Fruit fly (Drosophila melanogaster): Measurements from ENCODE around the gene Nufip.

The Nufip gene

dm6 chr3L:18789203-18790018 is 41.2 kb upstream of the Nufip start (continued):
- TF ChIP-seq CG7987 (GFP tag; optimal IDR thresholded peaks at IDR 0.05) (peak; percentile 75), chn (GFP tag; optimal IDR thresholded peaks at IDR 0.05) (no peak), CG3995 (GFP tag; optimal IDR thresholded peaks at IDR 0.05) (peak; percentile 21), ttk (GFP tag; IDR thresholded peaks at IDR 0.05) (no peak), Usf (GFP tag; optimal IDR thresholded peaks at IDR 0.05) (no peak), E2f1 (GFP tag; IDR thresholded peaks at IDR 0.05) (no peak; the same call in 1 of the 2 replicates), CG9215 (GFP tag; IDR thresholded peaks at IDR 0.05) (no peak), ind (GFP tag; optimal IDR thresholded peaks at IDR 0.05) (no peak), CoRest (tag; optimal IDR thresholded peaks at IDR 0.05) (peak; percentile 20), Gsc (GFP tag; IDR thresholded peaks at IDR 0.05) (no peak), Optix (GFP tag; IDR thresholded peaks at IDR 0.05) (0 out of 3 replicates have a peak, but pooled peaks have one; percentile 40), croc (GFP tag; conservative IDR thresholded peaks at IDR 0.05) (no peak), Ets97D (GFP tag; optimal IDR thresholded peaks at IDR 0.05) (peak; percentile 30), CG17186 (GFP tag; optimal IDR thresholded peaks at IDR 0.05) (no peak), Chrac-16 (GFP tag; optimal IDR thresholded peaks at IDR 0.05) (no peak), MBD-R2 (GFP tag; IDR thresholded peaks at IDR 0.05) (peak; percentile 40; the same call in 1 of the 2 replicates), CG11093 (GFP tag; IDR thresholded peaks at IDR 0.05) (0 out of 3 replicates have a peak, but pooled peaks have one; percentile 38), repo (GFP tag; optimal IDR thresholded peaks at IDR 0.05) (no peak), sob (GFP tag; IDR thresholded peaks at IDR 0.05) (peak; percentile 82), CG33213 (GFP tag; optimal IDR thresholded peaks at IDR 0.05) (peak; percentile 20), CG9817 (tag; optimal IDR thresholded peaks at IDR 0.05) (peak; percentile 5), Drgx (GFP tag; IDR thresholded peaks at IDR 0.05) (peak; percentile 41; the same call in 1 of the 2 replicates), chif (GFP tag; optimal IDR thresholded peaks at IDR 0.05) (no peak), Camta (GFP tag; optimal IDR thresholded peaks at IDR 0.05) (no peak), eve (GFP tag; optimal IDR thresholded peaks at IDR 0.05) (peak in 1 of 2 experiments; percentile 84), pan (optimal IDR thresholded peaks at IDR 0.05) (no peak), pan (GFP tag; optimal IDR thresholded peaks at IDR 0.05 in 1 of 2, IDR thresholded peaks at IDR 0.05 in 1 of 2) (peak in 1 of 2 experiments; percentile 56), CG2202 (tag; optimal IDR thresholded peaks at IDR 0.05) (no peak), zen2 (GFP tag; IDR thresholded peaks at IDR 0.05; ENCODE audit: partially characterized antibody) (no peak), CG18011 (GFP tag; optimal IDR thresholded peaks at IDR 0.05) (no peak), btn (GFP tag; optimal IDR thresholded peaks at IDR 0.05) (no peak), CG8944 (GFP tag; optimal IDR thresholded peaks at IDR 0.05) (no peak), CG1647 (GFP tag; optimal IDR thresholded peaks at IDR 0.05) (peak; percentile 33), fd96Cb (tag; optimal IDR thresholded peaks at IDR 0.05) (peak; percentile 8), Tbp (GFP tag; optimal IDR thresholded peaks at IDR 0.05) (no peak), CG10979 (tag; optimal IDR thresholded peaks at IDR 0.05) (no peak), luna (GFP tag; optimal IDR thresholded peaks at IDR 0.05) (no peak), CG17829 (tag; optimal IDR thresholded peaks at IDR 0.05) (no peak), CG12219 (GFP tag; optimal IDR thresholded peaks at IDR 0.05) (peak; percentile 31), CG11696 (GFP tag; IDR thresholded peaks at IDR 0.05) (peak; percentile 83), jigr1 (GFP tag; IDR thresholded peaks at IDR 0.05) (no peak), danr (GFP tag; IDR thresholded peaks at IDR 0.05) (peak; percentile 37; the same call in 1 of the 2 replicates), sima (GFP tag; optimal IDR thresholded peaks at IDR 0.05) (no peak), pum (GFP tag; optimal IDR thresholded peaks at IDR 0.05) (no peak), jing (GFP tag; optimal IDR thresholded peaks at IDR 0.05) (no peak), CG4424 (GFP tag; optimal IDR thresholded peaks at IDR 0.05) (peak; percentile 0), CG17361 (GFP tag; IDR thresholded peaks at IDR 0.05) (peak; percentile 21; the same call in 1 of the 3 replicates), CG13287 (GFP tag; IDR thresholded peaks at IDR 0.05; ENCODE audit: partially characterized antibody) (peak; percentile 33; the same call in 1 of the 2 replicates), Hey (tag; optimal IDR thresholded peaks at IDR 0.05) (peak; percentile 30), NfI (GFP tag; optimal IDR thresholded peaks at IDR 0.05) (peak; percentile 27)

Measured in whole organism, embryonic.